Worm (Caenorhabditis elegans) whole organism, late embryonic: ENCODE data around the gene K07F5.17.

Experiments
- ceh-22 ChIP-seq: sonication (generic microtip); optimal IDR thresholded peaks from 2 replicates; lab custom pipeline; 2017; ENCODE audit warnings: missing biosample characterization, missing genetic modification characterization
- dmd-4 ChIP-seq: sonication (generic microtip); optimal IDR thresholded peaks from 2 replicates; lab custom pipeline; 2016; ENCODE audit warnings: borderline replicate concordance, missing genetic modification characterization, missing compliant biosample characterization
- elt-2 ChIP-seq: sonication (generic microtip); optimal IDR thresholded peaks from 2 replicates; lab custom pipeline; 2016; ENCODE audit warnings: missing genetic modification reagents, missing genetic modification characterization, missing compliant biosample characterization
- fax-1 ChIP-seq: sonication (generic microtip); optimal IDR thresholded peaks from 2 replicates; lab custom pipeline; 2016; ENCODE audit warnings: missing genotype, missing genetic modification characterization, missing compliant biosample characterization
- pha-4 ChIP-seq: fragments of 150-350 bp; optimal IDR thresholded peaks from 2 replicates; lab custom pipeline; 2018; ENCODE audit warnings: missing biosample characterization, missing genetic modification reagents, missing genetic modification characterization
- pqm-1 ChIP-seq: sonication (generic microtip); optimal IDR thresholded peaks from 2 replicates; lab custom pipeline; 2016; ENCODE audit warnings: missing genetic modification characterization, missing compliant biosample characterization
- syd-9 ChIP-seq: sonication (generic microtip); optimal IDR thresholded peaks from 2 replicates; lab custom pipeline; 2016; ENCODE audit warnings: mild to moderate bottlenecking, missing genetic modification characterization, moderate library complexity, missing compliant biosample characterization
- unc-55 ChIP-seq: sonication (generic microtip); optimal IDR thresholded peaks from 2 replicates; lab custom pipeline; 2017; ENCODE audit warnings: missing biosample characterization, missing genetic modification reagents, missing genetic modification characterization

DNA sequence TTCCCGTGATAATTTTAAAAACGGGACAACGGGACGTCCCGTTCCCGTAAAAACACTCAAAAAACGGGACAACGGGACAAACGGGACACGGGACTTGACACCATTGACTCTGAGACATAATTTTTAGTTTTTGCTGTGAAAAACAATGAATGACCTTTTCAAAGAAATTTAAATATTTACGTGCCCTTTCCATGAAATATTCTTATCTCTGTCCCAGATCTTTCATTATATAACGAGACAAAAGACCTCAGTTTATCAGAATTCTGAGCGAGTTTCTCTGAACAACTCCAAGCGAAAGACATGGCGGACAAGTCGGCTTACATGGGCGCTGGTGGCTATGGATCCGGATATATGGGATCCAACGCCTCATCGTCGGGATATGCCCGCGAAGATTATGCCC is 1.6 kb downstream of the K07F5.17 start, which contains the start of gene nspd-2:
- TF ChIP-seq ceh-22: no peak
- TF ChIP-seq syd-9 (tag; lab: Kevin White, UChicago): no peak
- TF ChIP-seq unc-55 (GFP tag; lab: Kevin White, UChicago): no peak
- no peak for TF ChIP-seq pha-4 (tag; lab: Kevin White, UChicago)
- TF ChIP-seq elt-2 (tag; lab: Kevin White, UChicago): no peak
- TF ChIP-seq pqm-1 (tag; lab: Kevin White, UChicago): no peak
- TF ChIP-seq dmd-4 (tag; lab: Kevin White, UChicago): no peak
- no peak for TF ChIP-seq fax-1 (tag; lab: Kevin White, UChicago)
